Worm (Caenorhabditis elegans) whole organism, midembryonic: ENCODE results near the gene cpin-1.
A peak's percentile ranks its signal among the peaks of the same experiment; 100 is the strongest.

ENCODE experiments used
- T22C8.4 ChIP-seq: fragments of 200-800 bp; sonication (Bioruptor generic); IDR thresholded peaks from 2 replicates; pipeline ENCODE4 v1.3.6; 2022; ENCODE audit warnings: missing genetic modification characterization, missing compliant biosample characterization
- cog-1 ChIP-seq: sonication (generic microtip); optimal IDR thresholded peaks from 2 replicates; lab custom pipeline; 2016; ENCODE audit warnings: missing genetic modification characterization, missing compliant biosample characterization
- flt-1 ChIP-seq: fragments of 200-800 bp; sonication (Bioruptor generic); IDR thresholded peaks from 2 replicates; pipeline ENCODE4 v1.3.6; 2022; ENCODE audit warnings: missing genetic modification characterization, missing compliant biosample characterization
- klf-2 ChIP-seq: fragments of 200-800 bp; sonication (Bioruptor generic); conservative IDR thresholded peaks from 2 replicates; pipeline ENCODE4 v1.3.6; 2022; ENCODE audit warnings: missing genetic modification reagents, missing genetic modification characterization, missing compliant biosample characterization
- med-1 ChIP-seq: sonication (generic microtip); optimal IDR thresholded peaks from 2 replicates; lab custom pipeline; 2017; ENCODE audit warnings: missing genetic modification characterization, mild to moderate bottlenecking, missing compliant biosample characterization, antibody characterized with exemption, missing genetic modification reagents; ENCODE audit not compliant: insufficient read depth
- ref-1 ChIP-seq: fragments of 200-800 bp; sonication (Bioruptor generic); conservative IDR thresholded peaks from 2 replicates; pipeline ENCODE4 v1.3.6; 2022; ENCODE audit warnings: missing genetic modification reagents, missing genetic modification characterization, missing compliant biosample characterization
- tab-1 ChIP-seq: fragments of 200-800 bp; sonication (Bioruptor generic); IDR thresholded peaks from 2 replicates; pipeline ENCODE4 v1.3.6; 2022; ENCODE audit warnings: missing genetic modification characterization, missing compliant biosample characterization
- ztf-23 ChIP-seq: fragments of 200-800 bp; sonication (Bioruptor generic); IDR thresholded peaks from 2 replicates; pipeline ENCODE4 v1.3.6; 2022; ENCODE audit warnings: missing genetic modification reagents, missing genetic modification characterization, missing compliant biosample characterization
- ztf-29 ChIP-seq: fragments of 200-800 bp; sonication (Bioruptor generic); IDR thresholded peaks from 2 replicates; pipeline ENCODE4 v1.3.6; 2022; ENCODE audit warnings: missing genetic modification reagents, missing genetic modification characterization, missing compliant biosample characterization

Gene cpin-1

DNA sequence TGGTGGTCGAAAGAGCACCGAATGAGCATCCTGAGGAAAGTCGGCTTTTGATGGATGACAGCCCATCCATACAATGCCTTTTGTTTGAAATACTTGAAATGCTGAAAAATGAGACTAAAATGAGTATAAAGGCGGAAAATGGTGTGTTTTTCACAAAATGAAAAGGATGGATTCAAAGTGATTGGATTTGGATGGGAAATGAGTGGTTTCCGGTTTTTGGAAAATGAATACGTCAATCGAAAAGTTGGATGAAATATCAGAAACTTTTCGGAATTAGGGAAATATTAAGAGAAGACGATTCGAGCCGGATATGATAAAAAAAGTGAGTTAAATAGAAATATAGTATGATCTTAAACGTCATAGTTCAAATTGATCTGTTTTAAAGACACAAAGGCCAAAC lies 16.9 kb downstream of the cpin-1 start, which contains the start of gene F38E11.6:
TSS of gene F38E11.6 (minus strand) at position 101 of the 400 bp plus-strand sequence.
- TF ChIP-seq cog-1 (tag; lab: Kevin White, UChicago) (no peak), T22C8.4 (no peak), klf-2 (no peak), ref-1 (no peak), tab-1 (GFP tag; lab: Robert Waterston, UW) (no peak), med-1 (no peak), ztf-29 (no peak), ztf-23 (GFP tag; lab: Robert Waterston, UW) (no peak), flt-1 (GFP tag; lab: Robert Waterston, UW) (no peak)

DNA sequence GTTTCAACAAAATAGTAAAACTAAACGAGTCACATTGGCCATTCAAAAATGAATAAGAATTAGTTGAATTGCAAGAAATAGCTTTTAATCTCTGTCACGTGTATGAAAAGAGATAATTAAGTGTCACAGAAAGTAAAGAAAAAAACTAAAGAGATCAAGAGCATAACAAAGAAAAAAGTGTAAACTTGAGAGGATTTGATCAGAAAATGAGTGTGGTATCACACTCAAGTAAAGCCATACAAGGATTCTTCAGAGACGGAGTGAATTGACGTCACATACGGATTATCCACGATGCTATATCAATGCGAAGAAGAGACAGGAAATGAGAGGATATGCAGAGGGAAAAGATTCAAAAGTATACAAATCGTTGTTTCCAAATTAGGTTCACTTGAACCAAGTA lies 18.8 kb downstream of the cpin-1 start:
- no peak for TF ChIP-seq med-1
- TF ChIP-seq T22C8.4: no peak
- TF ChIP-seq ztf-29: no peak
- no peak for TF ChIP-seq ref-1
- TF ChIP-seq flt-1 (GFP tag; lab: Robert Waterston, UW): no peak
- TF ChIP-seq cog-1 (tag; lab: Kevin White, UChicago): no peak
- TF ChIP-seq tab-1 (GFP tag; lab: Robert Waterston, UW): no peak

DNA sequence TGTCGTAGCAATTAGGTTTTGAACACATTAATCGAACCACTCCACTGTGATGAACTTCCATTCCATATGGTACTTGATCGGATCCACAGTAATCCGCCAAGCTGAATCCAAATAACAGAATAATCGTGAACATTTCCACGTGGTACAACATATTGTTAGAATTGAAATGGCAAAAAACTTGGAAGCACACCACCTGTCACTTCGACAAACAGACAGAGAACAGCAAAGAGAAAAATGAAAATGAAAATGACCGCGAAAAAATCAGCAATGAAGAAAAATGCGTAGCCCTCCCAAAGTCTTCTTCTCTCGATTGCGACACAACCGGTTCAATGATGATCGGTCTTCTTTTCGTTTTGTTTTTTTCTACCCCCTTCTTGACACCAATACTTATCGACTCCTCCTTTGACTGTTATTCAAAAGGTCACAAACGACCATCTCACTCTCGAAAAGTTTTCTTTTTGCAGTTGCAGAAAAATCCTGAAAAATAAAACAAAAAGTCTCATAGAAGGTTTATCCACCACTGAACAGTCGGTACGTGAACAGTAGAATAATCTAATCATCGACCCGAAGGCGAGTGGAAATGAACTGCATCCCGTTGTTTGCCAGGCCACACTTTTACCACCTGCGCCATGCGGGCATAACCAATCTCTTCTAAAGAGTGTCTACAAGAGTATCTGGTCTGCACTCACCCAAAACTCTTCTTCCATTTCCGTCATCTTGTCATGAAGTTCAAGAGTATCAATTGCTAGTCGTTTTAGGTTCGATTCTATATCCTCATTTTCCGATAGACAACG lies 26.9 kb downstream of the cpin-1 start, which contains the start of gene wrt-3:
TSS of gene wrt-3 (minus strand) at position 322 of the 794 bp plus-strand sequence.
- TF ChIP-seq ztf-29: no peak; the same call in 1 of the 2 replicates
- peak; percentile 99 for TF ChIP-seq flt-1 (GFP tag; lab: Robert Waterston, UW)
- TF ChIP-seq klf-2: no peak; the same call in 1 of the 2 replicates
- TF ChIP-seq ztf-23 (GFP tag; lab: Robert Waterston, UW): peak; percentile 96
- peak; percentile 95 for TF ChIP-seq ref-1
- peak; percentile 89 for TF ChIP-seq med-1
- peak; percentile 95 for TF ChIP-seq T22C8.4
- TF ChIP-seq cog-1 (tag; lab: Kevin White, UChicago): peak; percentile 58
- TF ChIP-seq tab-1 (GFP tag; lab: Robert Waterston, UW): peak; percentile 98

DNA sequence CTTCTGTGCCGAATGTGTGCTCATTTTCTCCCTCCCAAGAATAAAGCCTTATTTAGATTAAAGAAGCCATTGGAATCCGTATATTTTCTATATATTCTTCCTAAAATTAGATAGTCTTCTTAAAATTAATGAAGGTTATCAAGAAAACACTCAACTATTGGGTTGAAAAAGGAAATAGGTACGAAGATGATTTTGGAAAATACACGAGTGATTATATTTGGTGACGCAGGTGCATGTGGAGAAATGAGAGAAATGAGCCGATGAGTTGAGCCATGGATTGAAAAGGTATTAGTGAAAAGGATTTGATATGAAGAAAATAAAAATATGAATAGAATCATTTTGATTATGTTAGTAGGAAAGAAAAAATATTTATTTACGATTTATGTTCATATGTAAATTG lies 30.5 kb downstream of the cpin-1 start, which contains the start of gene cng-3:
TSS of gene cng-3 (minus strand) at position 102 of the 400 bp plus-strand sequence.
- TF ChIP-seq med-1 (no peak), cog-1 (tag; lab: Kevin White, UChicago) (no peak), ztf-29 (no peak), tab-1 (GFP tag; lab: Robert Waterston, UW) (no peak)

DNA sequence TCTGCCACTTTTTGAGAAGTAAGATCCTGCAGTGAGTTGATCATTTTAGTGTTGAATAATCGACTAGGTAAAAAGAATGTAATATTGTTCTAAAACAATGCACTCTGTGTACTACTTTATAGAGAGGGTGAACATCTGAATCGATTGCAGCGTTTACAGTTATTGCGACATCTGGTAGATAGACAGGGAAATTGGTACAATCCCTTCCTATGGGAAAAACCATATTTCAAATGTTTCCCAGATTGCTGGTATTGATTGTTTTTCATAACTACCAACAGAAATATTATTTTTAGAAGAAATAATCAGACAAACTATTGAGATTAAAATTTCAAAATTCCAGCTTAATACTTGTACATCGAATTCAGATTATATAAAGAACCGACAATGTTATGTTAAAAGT lies 34.6 kb downstream of the cpin-1 start, which contains the start of gene gadr-2:
TSS of gene gadr-2 (minus strand) at position 101 of the 400 bp plus-strand sequence.
- TF ChIP-seq klf-2: no peak
- no peak for TF ChIP-seq med-1

ce11 chrIV:9485972-9486371 lies 35.5 kb downstream of the cpin-1 start, which contains the start of gene sru-2:
TSS of gene sru-2 (plus strand) at chrIV:9486272.
- TF ChIP-seq cog-1 (tag; lab: Kevin White, UChicago) (no peak), flt-1 (GFP tag; lab: Robert Waterston, UW) (no peak), tab-1 (GFP tag; lab: Robert Waterston, UW) (no peak), med-1 (no peak), T22C8.4 (no peak), ztf-23 (GFP tag; lab: Robert Waterston, UW) (no peak), ztf-29 (no peak), klf-2 (no peak), ref-1 (no peak)

DNA sequence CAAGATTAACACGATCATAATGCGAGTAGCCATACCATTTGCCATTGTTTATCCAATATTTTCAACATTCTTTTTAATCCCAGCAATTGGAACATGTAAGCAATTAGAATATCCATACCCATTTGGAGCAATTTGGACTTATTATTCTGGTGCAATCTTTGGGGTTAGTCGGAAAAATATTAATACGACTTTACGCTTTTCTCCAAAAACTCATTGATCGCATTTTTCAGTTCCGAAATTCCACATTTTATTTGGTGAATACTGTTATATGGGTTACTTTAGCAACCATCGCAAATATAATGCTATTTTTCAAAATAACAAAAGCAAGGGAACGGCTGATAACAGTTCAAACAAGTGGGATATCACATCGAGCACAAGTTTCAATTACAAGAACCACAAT lies 36.3 kb downstream of the cpin-1 start:
- no peak for TF ChIP-seq klf-2
- TF ChIP-seq T22C8.4: no peak
- no peak for TF ChIP-seq med-1

DNA sequence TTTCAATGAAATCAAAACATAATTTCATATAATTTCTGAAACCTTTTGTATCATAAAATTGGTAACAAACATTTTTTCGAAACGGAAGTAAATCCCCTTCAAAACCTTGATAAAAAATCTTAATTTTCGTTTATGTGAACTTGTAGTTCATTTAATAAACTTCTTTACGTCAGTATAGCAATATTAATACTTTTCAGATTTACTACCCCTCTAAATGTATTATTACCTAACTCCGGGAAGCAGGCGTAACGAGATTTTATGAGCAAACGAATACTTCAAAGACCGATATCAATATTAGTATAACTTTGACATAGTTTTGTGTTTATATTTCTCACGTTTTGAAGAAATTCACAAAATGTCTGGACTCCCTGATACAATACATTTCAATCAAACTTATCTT lies 37.8 kb downstream of the cpin-1 start, which contains the start of gene sru-1:
TSS of gene sru-1 (plus strand) at position 301 of the 400 bp plus-strand sequence.
- TF ChIP-seq flt-1 (GFP tag; lab: Robert Waterston, UW) (no peak), T22C8.4 (no peak), klf-2 (no peak), ztf-29 (no peak), med-1 (no peak), ref-1 (no peak), ztf-23 (GFP tag; lab: Robert Waterston, UW) (no peak), cog-1 (tag; lab: Kevin White, UChicago) (no peak), tab-1 (GFP tag; lab: Robert Waterston, UW) (no peak)

DNA sequence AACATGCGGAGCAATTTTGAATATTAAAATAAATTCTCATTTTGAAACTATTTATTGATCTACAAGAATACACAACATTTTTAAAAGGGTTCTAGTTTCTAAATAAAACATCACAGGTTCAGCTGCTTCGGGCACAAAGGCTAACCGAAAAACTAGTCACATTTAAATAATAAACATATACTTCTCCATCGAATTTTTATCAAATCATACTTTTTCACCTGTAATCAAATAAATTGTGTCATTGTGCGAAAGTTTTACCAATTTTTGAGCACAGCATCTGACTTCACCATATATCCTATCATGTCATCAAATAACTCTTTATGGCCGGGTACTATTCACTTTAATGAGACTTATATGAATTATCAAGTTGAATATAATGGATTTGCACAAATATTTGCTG lies 39.8 kb downstream of the cpin-1 start, which contains the start of gene sru-6:
TSS of gene sru-6 (plus strand) at position 301 of the 400 bp plus-strand sequence.
- TF ChIP-seq ztf-23 (GFP tag; lab: Robert Waterston, UW): no peak

ce11 chrIV:9496306-9496705 lies 45.8 kb downstream of the cpin-1 start, which contains the start of gene sru-3:
TSS of gene sru-3 (plus strand) at chrIV:9496606.
- no peak for TF ChIP-seq ztf-23 (GFP tag; lab: Robert Waterston, UW)
- TF ChIP-seq T22C8.4: no peak
- TF ChIP-seq med-1: no peak
- TF ChIP-seq flt-1 (GFP tag; lab: Robert Waterston, UW): no peak
- no peak for TF ChIP-seq ztf-29
- TF ChIP-seq tab-1 (GFP tag; lab: Robert Waterston, UW): no peak
- TF ChIP-seq cog-1 (tag; lab: Kevin White, UChicago): no peak
- no peak for TF ChIP-seq klf-2
- no peak for TF ChIP-seq ref-1

ce11 chrIV:9498088-9498487 lies 47.6 kb downstream of the cpin-1 start, which contains the start of gene sru-4:
TSS of gene sru-4 (plus strand) at chrIV:9498388.
- TF ChIP-seq tab-1 (GFP tag; lab: Robert Waterston, UW) (no peak), cog-1 (tag; lab: Kevin White, UChicago) (no peak), ztf-23 (GFP tag; lab: Robert Waterston, UW) (no peak), T22C8.4 (no peak), ref-1 (no peak), med-1 (no peak), ztf-29 (no peak), flt-1 (GFP tag; lab: Robert Waterston, UW) (no peak)
